Worm (Caenorhabditis elegans): Measurements from ENCODE around the gene C01G6.4.
A peak's percentile ranks its signal among the peaks of the same experiment; 100 is the strongest.

The C01G6.4 gene

DNA sequence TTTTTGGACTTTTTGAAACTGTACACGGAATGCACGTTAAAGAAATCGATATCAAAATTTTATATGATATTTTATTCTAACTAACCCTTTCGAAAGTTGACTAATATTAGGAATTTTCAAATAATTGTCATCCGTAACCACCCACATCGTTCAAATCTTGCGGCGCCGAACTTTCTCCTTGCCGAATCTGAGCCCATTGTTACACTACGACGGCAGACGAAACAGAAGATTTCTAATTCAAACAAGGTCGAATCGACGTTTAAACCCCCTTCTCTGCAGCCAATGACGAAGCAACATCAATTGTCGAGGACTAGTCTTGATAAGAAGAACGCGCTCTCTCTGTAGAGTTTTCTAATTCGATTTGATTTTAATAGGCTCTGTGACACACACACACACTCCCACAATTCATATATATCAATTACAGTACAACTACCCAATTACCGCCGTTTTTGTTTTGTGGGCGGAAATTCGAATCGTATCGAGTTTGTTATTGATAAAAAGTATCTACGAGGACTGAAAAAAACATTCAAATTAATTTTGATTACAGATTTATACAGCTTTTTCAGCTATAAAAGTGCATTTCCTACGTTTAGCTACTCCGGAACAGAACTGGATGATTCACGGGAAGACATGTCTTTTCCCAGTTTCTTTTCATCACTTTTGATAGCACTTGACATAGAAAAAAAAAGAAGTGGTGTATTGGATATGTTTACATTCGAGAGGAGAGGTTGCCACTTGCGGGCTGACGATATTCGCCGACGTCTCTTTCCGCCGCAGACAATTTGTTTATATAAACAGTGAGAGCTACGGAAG, 11.7 kb upstream of the C01G6.4 start:
- no peak for TF ChIP-seq tab-1 (GFP tag; IDR thresholded peaks at IDR 0.05)
- TF ChIP-seq ztf-29 (GFP tag; IDR thresholded peaks at IDR 0.05): no peak

DNA sequence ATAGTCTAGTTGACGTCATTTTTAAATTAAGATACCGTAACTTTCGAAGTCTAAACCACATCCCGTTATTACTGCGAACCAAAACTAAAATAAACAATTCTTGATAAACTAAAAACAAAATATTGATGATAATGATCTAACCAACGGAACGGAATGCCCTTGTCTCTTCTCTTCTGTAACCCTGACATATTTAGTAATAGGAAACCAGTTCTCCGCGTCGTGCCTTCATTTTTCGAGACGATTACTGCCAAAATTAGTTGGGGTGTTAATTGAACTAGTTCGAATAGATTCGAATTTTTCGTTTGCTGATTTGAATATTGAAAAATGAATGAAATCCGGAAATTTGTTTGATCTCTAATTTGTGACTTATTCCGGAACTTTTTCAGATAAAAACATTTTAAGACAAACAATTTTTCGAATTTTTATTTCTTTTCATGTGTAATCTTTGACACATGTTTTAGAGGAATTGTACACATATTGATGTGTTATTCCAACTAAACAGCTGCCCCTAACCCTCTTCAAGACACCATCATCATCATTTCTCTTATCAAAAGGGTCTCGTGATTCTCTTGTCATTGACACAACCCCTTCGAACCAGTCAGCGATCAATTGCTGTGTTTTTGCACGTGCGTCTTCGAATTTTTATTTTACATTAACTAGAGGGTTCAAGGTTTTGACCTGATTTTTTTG, 11.0 kb upstream of the C01G6.4 start:
- no peak for TF ChIP-seq ztf-23 (GFP tag; IDR thresholded peaks at IDR 0.05)
- no peak for TF ChIP-seq T22C8.4 (GFP tag; IDR thresholded peaks at IDR 0.05)
- TF ChIP-seq ztf-29 (GFP tag; IDR thresholded peaks at IDR 0.05): no peak
- no peak for TF ChIP-seq klf-2 (GFP tag; conservative IDR thresholded peaks at IDR 0.05)
- TF ChIP-seq flt-1 (GFP tag; IDR thresholded peaks at IDR 0.05): no peak
- TF ChIP-seq tab-1 (GFP tag; IDR thresholded peaks at IDR 0.05): no peak
- no peak for TF ChIP-seq med-1 (GFP tag; optimal IDR thresholded peaks at IDR 0.05; ENCODE audit: insufficient read depth)
- no peak for TF ChIP-seq ref-1 (GFP tag; conservative IDR thresholded peaks at IDR 0.05)
- TF ChIP-seq cog-1 (tag; optimal IDR thresholded peaks at IDR 0.05): no peak

DNA sequence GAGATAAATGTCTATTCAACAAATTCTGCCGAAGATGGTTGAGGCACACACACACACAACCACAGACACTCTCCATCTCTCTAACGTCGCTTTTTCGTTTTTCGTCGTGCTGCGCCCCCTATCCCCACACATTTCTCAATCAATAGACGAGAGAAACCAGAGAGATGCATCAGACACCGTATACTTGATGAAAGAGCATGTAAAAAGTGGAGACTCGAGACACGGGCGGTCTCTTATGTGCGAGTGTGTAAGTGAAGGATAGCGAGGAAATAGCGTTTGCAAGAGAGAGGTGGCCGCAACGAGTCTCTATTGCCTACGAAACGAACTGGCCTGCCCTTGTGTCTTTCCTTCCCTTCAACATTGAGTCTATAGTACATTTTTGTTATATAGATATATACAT, 9.9 kb upstream of the C01G6.4 start:
- TF ChIP-seq ref-1 (GFP tag; conservative IDR thresholded peaks at IDR 0.05): no peak
- peak; percentile 79 for TF ChIP-seq cog-1 (tag; optimal IDR thresholded peaks at IDR 0.05)
- TF ChIP-seq med-1 (GFP tag; optimal IDR thresholded peaks at IDR 0.05; ENCODE audit: insufficient read depth): no peak
- TF ChIP-seq ztf-29 (GFP tag; IDR thresholded peaks at IDR 0.05): no peak
- peak; percentile 90 for TF ChIP-seq T22C8.4 (GFP tag; IDR thresholded peaks at IDR 0.05)
- TF ChIP-seq ztf-23 (GFP tag; IDR thresholded peaks at IDR 0.05): peak; percentile 58; the same call in 1 of the 2 replicates
- peak; percentile 66; the same call in 1 of the 2 replicates for TF ChIP-seq flt-1 (GFP tag; IDR thresholded peaks at IDR 0.05)

DNA sequence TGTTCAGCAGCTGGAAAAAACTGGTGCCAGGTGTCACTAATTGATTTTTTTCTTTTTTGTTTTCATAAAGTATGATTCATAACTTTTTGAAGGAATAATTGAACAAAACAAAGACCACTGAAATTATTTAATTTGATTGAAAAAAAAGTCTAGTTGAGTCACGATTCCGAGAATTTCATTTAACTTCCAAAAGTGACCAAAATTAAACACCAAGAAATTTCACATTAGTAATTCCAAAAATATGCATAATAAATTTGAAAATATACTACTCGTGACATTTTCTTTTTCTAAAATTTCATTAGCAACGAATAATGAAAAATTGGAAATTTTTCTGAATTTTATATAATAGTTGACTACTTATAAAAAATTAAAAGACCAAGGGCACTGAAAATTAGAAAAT, 9.2 kb upstream of the C01G6.4 start:
- TF ChIP-seq flt-1 (GFP tag; IDR thresholded peaks at IDR 0.05): no peak
- TF ChIP-seq T22C8.4 (GFP tag; IDR thresholded peaks at IDR 0.05): no peak
- no peak for TF ChIP-seq ztf-23 (GFP tag; IDR thresholded peaks at IDR 0.05)
- TF ChIP-seq med-1 (GFP tag; optimal IDR thresholded peaks at IDR 0.05; ENCODE audit: insufficient read depth): no peak
- TF ChIP-seq cog-1 (tag; optimal IDR thresholded peaks at IDR 0.05): no peak
- TF ChIP-seq klf-2 (GFP tag; conservative IDR thresholded peaks at IDR 0.05): no peak
- no peak for TF ChIP-seq ztf-29 (GFP tag; IDR thresholded peaks at IDR 0.05)
- TF ChIP-seq tab-1 (GFP tag; IDR thresholded peaks at IDR 0.05): no peak
- no peak for TF ChIP-seq ref-1 (GFP tag; conservative IDR thresholded peaks at IDR 0.05)

ce11 chrII:9281595-9281994, 8.8 kb upstream of the C01G6.4 start:
- TF ChIP-seq flt-1 (GFP tag; IDR thresholded peaks at IDR 0.05) (no peak), ztf-23 (GFP tag; IDR thresholded peaks at IDR 0.05) (no peak), med-1 (GFP tag; optimal IDR thresholded peaks at IDR 0.05; ENCODE audit: insufficient read depth) (no peak)

ce11 chrII:9280846-9281245, 8.0 kb upstream of the C01G6.4 start:
- no peak for TF ChIP-seq ztf-23 (GFP tag; IDR thresholded peaks at IDR 0.05)
- TF ChIP-seq med-1 (GFP tag; optimal IDR thresholded peaks at IDR 0.05; ENCODE audit: insufficient read depth): no peak
- no peak for TF ChIP-seq ztf-29 (GFP tag; IDR thresholded peaks at IDR 0.05)
- no peak for TF ChIP-seq tab-1 (GFP tag; IDR thresholded peaks at IDR 0.05)
- no peak for TF ChIP-seq T22C8.4 (GFP tag; IDR thresholded peaks at IDR 0.05)
- TF ChIP-seq cog-1 (tag; optimal IDR thresholded peaks at IDR 0.05): no peak
- TF ChIP-seq ref-1 (GFP tag; conservative IDR thresholded peaks at IDR 0.05): no peak

ce11 chrII:9280048-9280772, 7.4 kb upstream of the C01G6.4 start, which contains the start of gene gldi-3:
Gene gldi-3, minus strand, starts transcription at chrII:9280098.
- TF ChIP-seq klf-2 (GFP tag; conservative IDR thresholded peaks at IDR 0.05): no peak
- TF ChIP-seq ztf-23 (GFP tag; IDR thresholded peaks at IDR 0.05): no peak
- no peak for TF ChIP-seq ref-1 (GFP tag; conservative IDR thresholded peaks at IDR 0.05)
- no peak for TF ChIP-seq cog-1 (tag; optimal IDR thresholded peaks at IDR 0.05)
- no peak for TF ChIP-seq med-1 (GFP tag; optimal IDR thresholded peaks at IDR 0.05; ENCODE audit: insufficient read depth)
- TF ChIP-seq ztf-29 (GFP tag; IDR thresholded peaks at IDR 0.05): no peak
- TF ChIP-seq flt-1 (GFP tag; IDR thresholded peaks at IDR 0.05): no peak
- no peak for TF ChIP-seq T22C8.4 (GFP tag; IDR thresholded peaks at IDR 0.05)
- no peak for TF ChIP-seq tab-1 (GFP tag; IDR thresholded peaks at IDR 0.05)

DNA sequence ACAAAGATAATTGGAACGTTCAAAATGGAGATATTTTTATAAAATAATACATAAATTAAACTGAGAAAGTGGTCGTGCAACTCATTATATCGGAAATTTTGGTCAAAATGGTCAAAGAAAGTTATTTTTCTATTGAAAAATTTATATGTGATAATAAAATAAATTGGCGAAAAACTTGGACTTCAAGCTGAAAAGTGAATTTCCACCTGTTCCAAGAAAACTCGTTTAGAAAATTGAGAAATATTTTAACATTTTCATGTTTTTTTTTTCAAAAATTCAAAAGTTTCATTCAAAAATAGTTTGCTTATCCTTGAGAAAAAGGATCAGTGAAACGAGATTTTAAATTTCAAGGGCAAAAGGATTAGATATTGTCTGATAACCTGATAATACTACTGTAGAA, 6.2 kb upstream of the C01G6.4 start:
- TF ChIP-seq ref-1 (GFP tag; conservative IDR thresholded peaks at IDR 0.05) (no peak), med-1 (GFP tag; optimal IDR thresholded peaks at IDR 0.05; ENCODE audit: insufficient read depth) (no peak), ztf-29 (GFP tag; IDR thresholded peaks at IDR 0.05) (no peak), tab-1 (GFP tag; IDR thresholded peaks at IDR 0.05) (no peak), ztf-23 (GFP tag; IDR thresholded peaks at IDR 0.05) (no peak), cog-1 (tag; optimal IDR thresholded peaks at IDR 0.05) (no peak), klf-2 (GFP tag; conservative IDR thresholded peaks at IDR 0.05) (no peak), flt-1 (GFP tag; IDR thresholded peaks at IDR 0.05) (no peak), T22C8.4 (GFP tag; IDR thresholded peaks at IDR 0.05) (no peak)

DNA sequence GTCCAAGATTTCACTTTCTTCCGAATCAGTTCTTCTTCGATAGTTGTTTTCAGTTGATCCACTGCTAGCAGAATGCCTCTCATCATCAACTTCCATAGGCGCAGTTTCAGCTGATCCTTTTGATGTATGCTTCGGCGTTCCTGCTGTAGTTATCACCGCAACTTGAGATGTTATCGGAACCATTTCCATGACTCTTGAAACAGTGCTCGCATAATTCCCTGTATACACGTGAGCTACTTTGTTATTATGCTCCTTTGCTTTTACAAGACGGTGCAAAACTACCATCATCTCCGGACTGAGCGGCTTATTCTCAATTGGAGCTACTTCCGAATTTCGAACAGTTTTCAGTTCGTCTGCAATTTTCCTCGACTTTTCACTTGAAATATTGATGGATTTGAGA, 4.3 kb upstream of the C01G6.4 start:
- no peak for TF ChIP-seq flt-1 (GFP tag; IDR thresholded peaks at IDR 0.05)
- no peak for TF ChIP-seq T22C8.4 (GFP tag; IDR thresholded peaks at IDR 0.05)
- TF ChIP-seq ztf-29 (GFP tag; IDR thresholded peaks at IDR 0.05): no peak
- TF ChIP-seq ztf-23 (GFP tag; IDR thresholded peaks at IDR 0.05): no peak
- TF ChIP-seq klf-2 (GFP tag; conservative IDR thresholded peaks at IDR 0.05): no peak
- no peak for TF ChIP-seq tab-1 (GFP tag; IDR thresholded peaks at IDR 0.05)
- no peak for TF ChIP-seq med-1 (GFP tag; optimal IDR thresholded peaks at IDR 0.05; ENCODE audit: insufficient read depth)
- no peak for TF ChIP-seq cog-1 (tag; optimal IDR thresholded peaks at IDR 0.05)
- no peak for TF ChIP-seq ref-1 (GFP tag; conservative IDR thresholded peaks at IDR 0.05)
